Worm (Caenorhabditis elegans) whole organism, young adult: ENCODE data around the gene T24C4.3.

Experiments
- attf-3 ChIP-seq: fragments of 200-800 bp; sonication (Bioruptor generic); conservative IDR thresholded peaks from 2 replicates; pipeline ENCODE4 v1.3.6; 2022; ENCODE audit warnings: missing genetic modification reagents, missing genetic modification characterization, missing compliant biosample characterization
- mel-28 ChIP-seq: sonication (generic microtip); optimal IDR thresholded peaks from 2 replicates; lab custom pipeline; 2016; ENCODE audit warnings: borderline replicate concordance, mild to moderate bottlenecking, missing genetic modification characterization, missing compliant biosample characterization
- pbrm-1 ChIP-seq: fragments of 200-800 bp; sonication (Bioruptor generic); IDR thresholded peaks from 2 replicates; pipeline ENCODE4 v1.3.6; 2022; ENCODE audit warnings: missing genetic modification reagents, missing genetic modification characterization, missing compliant biosample characterization
- ztf-22 ChIP-seq: fragments of 200-800 bp; sonication (Bioruptor generic); optimal IDR thresholded peaks from 2 replicates; lab custom pipeline; 2018; ENCODE audit warnings: mild to moderate bottlenecking, missing genetic modification characterization, moderate library complexity, missing compliant biosample characterization

DNA sequence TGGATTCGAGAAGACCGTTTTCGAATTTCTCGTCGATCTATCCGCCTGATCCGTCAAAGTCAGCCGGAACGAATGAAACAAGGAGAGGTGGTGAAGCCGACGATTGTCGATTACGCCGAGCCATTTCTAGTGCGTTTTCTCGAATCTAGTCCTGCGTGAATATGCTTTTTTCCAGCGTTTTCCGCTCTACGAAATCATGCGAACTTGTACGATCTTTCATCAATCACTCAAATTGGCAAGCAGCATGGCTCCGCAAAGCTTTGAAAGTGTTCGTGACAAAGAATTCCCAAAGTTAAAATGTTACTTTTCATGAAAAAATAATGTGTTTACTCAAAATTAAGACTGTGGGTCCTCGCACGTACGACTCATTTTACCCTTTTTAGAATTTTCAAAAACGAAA is 24.6 kb upstream of the T24C4.3 start:
- TF ChIP-seq pbrm-1 (GFP tag; lab: Robert Waterston, UW) (no peak), attf-3 (no peak), ztf-22 (GFP tag; lab: Kevin White, UChicago) (no peak), mel-28 (tag; lab: Kevin White, UChicago) (no peak)
